Worm (Caenorhabditis elegans): Measurements from ENCODE around the gene F16G10.14.

Gene F16G10.14

ce11 chrII:2366623-2367365, 32.0 kb downstream of the F16G10.14 start, which contains the start of the genes F43C11.12 and F16G10.5:
Gene F43C11.12, minus strand, starts transcription at chrII:2366723.
Gene F16G10.5, plus strand, starts transcription at chrII:2367315.
- TF ChIP-seq unc-62 (GFP tag; optimal IDR thresholded peaks at IDR 0.05): no peak

ce11 chrII:2363673-2364072, 35.1 kb downstream of the F16G10.14 start, which contains the start of gene F43C11.11:
Gene F43C11.11, minus strand, starts transcription at chrII:2363773.
- TF ChIP-seq unc-62 (GFP tag; optimal IDR thresholded peaks at IDR 0.05): no peak

ce11 chrII:2359965-2360364, 38.8 kb downstream of the F16G10.14 start, which contains the start of gene F43C11.16:
Gene F43C11.16, minus strand, starts transcription at chrII:2360065.
- no peak for TF ChIP-seq unc-62 (GFP tag; optimal IDR thresholded peaks at IDR 0.05)

- TF ChIP-seq unc-62 (GFP tag; optimal IDR thresholded peaks at IDR 0.05): no peak
Measured at ce11 chrII:2356795-2357194, 42.0 kb downstream of the F16G10.14 start, which contains the start of gene F43C11.1. Gene F43C11.1, plus strand, starts transcription at chrII:2357095.

- no peak for TF ChIP-seq unc-62 (GFP tag; optimal IDR thresholded peaks at IDR 0.05)
Measured at ce11 chrII:2354476-2354875, 44.3 kb downstream of the F16G10.14 start, which contains the start of gene F43C11.2. Gene F43C11.2, plus strand, starts transcription at chrII:2354776.

ce11 chrII:2353012-2353411, 45.8 kb downstream of the F16G10.14 start, which contains the start of gene F43C11.3:
Gene F43C11.3, plus strand, starts transcription at chrII:2353312.
- no peak for TF ChIP-seq unc-62 (GFP tag; optimal IDR thresholded peaks at IDR 0.05)

ce11 chrII:2352546-2352945, 46.2 kb downstream of the F16G10.14 start, which contains the start of gene F43C11.10:
Gene F43C11.10, minus strand, starts transcription at chrII:2352646.
- no peak for TF ChIP-seq unc-62 (GFP tag; optimal IDR thresholded peaks at IDR 0.05)
